Fruit fly (Drosophila melanogaster) whole organism, embryonic: ENCODE results near the gene Cisd2.

ENCODE experiments used
- Blimp-1 ChIP-seq: fragments of 200-800 bp; sonication (Bioruptor generic); optimal IDR thresholded peaks from 3 replicates; lab custom pipeline; 2018; ENCODE audit warnings: missing biosample characterization, missing genetic modification characterization, mild to moderate bottlenecking, moderate library complexity, missing genetic modification reagents
- CG10274 ChIP-seq: fragments of 200-800 bp; sonication (Bioruptor generic); optimal IDR thresholded peaks from 3 replicates; lab custom pipeline; 2017; ENCODE audit warnings: missing biosample characterization, mild to moderate bottlenecking, missing genetic modification characterization
- CG10321 ChIP-seq: fragments of 200-800 bp; sonication (Bioruptor generic); IDR thresholded peaks from 2 replicates; pipeline ENCODE4 v1.3.6; 2022; ENCODE audit warnings: missing biosample characterization, missing genetic modification characterization
- CG10366 ChIP-seq: fragments of 200-800 bp; sonication (Bioruptor generic); IDR thresholded peaks from 2 replicates; pipeline ENCODE4 v1.3.6; 2022; ENCODE audit warnings: missing biosample characterization, missing genetic modification characterization
- CG13287 ChIP-seq: fragments of 200-800 bp; sonication (Bioruptor generic); IDR thresholded peaks from 2 replicates; pipeline ENCODE4 v1.3.6; 2022; ENCODE audit warnings: missing biosample characterization, missing genetic modification characterization; ENCODE audit not compliant: partially characterized antibody
- CG14667 ChIP-seq: fragments of 200-800 bp; sonication (Bioruptor generic); IDR thresholded peaks from 2 replicates; pipeline ENCODE4 v1.3.6; 2022; ENCODE audit warnings: missing biosample characterization, missing genetic modification characterization
- CG15073 ChIP-seq: fragments of 200-800 bp; sonication (Bioruptor generic); optimal IDR thresholded peaks from 2 replicates; lab custom pipeline; 2016; ENCODE audit warnings: missing biosample characterization, missing genetic modification characterization
- CG16779 ChIP-seq: fragments of 200-800 bp; sonication (Bioruptor generic); IDR thresholded peaks from 2 replicates; pipeline ENCODE4 v1.3.6; 2022; ENCODE audit warnings: missing biosample characterization, missing genetic modification characterization
- CG16813 ChIP-seq: fragments of 200-800 bp; sonication (Bioruptor generic); IDR thresholded peaks from 3 replicates; pipeline ENCODE4 v1.3.6; 2022; ENCODE audit warnings: missing biosample characterization, missing genetic modification characterization; ENCODE audit not compliant: partially characterized antibody
- CG17186 ChIP-seq: fragments of 200-800 bp; sonication (Bioruptor generic); optimal IDR thresholded peaks from 3 replicates; lab custom pipeline; 2017; ENCODE audit warnings: missing biosample characterization, missing genetic modification reagents, missing genetic modification characterization
- CG2120 ChIP-seq: fragments of 200-800 bp; sonication (Bioruptor generic); optimal IDR thresholded peaks from 3 replicates; lab custom pipeline; 2016; ENCODE audit warnings: missing biosample characterization, missing genetic modification characterization
- CG30020 ChIP-seq: fragments of 200-800 bp; optimal IDR thresholded peaks from 2 replicates; lab custom pipeline; 2019; ENCODE audit warnings: missing biosample characterization, mild to moderate bottlenecking, missing genetic modification characterization, moderate library complexity
- CG31224 ChIP-seq: fragments of 200-800 bp; sonication (Bioruptor generic); IDR thresholded peaks from 2 replicates; pipeline ENCODE4 v1.3.6; 2022; ENCODE audit warnings: missing biosample characterization, missing genetic modification characterization
- CG31388 ChIP-seq: fragments of 200-800 bp; sonication (Bioruptor generic); optimal IDR thresholded peaks from 2 replicates; lab custom pipeline; 2016; ENCODE audit warnings: missing biosample characterization, missing genetic modification characterization
- CG32772 ChIP-seq: fragments of 200-800 bp; sonication (Bioruptor generic); IDR thresholded peaks from 2 replicates; pipeline ENCODE4 v1.3.6; 2022; ENCODE audit warnings: missing biosample characterization, missing genetic modification characterization
- CG4404 ChIP-seq: fragments of 200-800 bp; sonication (Bioruptor generic); IDR thresholded peaks from 2 replicates; pipeline ENCODE4 v1.3.6; 2022; ENCODE audit warnings: missing biosample characterization, missing genetic modification characterization
- CG4854 ChIP-seq: fragments of 200-800 bp; sonication (Bioruptor generic); optimal IDR thresholded peaks from 2 replicates; lab custom pipeline; 2016; ENCODE audit warnings: missing biosample characterization, missing genetic modification characterization, inconsistent platforms
- CG5245 ChIP-seq: fragments of 200-800 bp; sonication (Bioruptor generic); optimal IDR thresholded peaks from 3 replicates; lab custom pipeline; 2016; ENCODE audit warnings: missing biosample characterization, missing genetic modification characterization
- CG8281 ChIP-seq: fragments of 200-800 bp; sonication (Bioruptor generic); optimal IDR thresholded peaks from 2 replicates; lab custom pipeline; 2018; ENCODE audit warnings: missing biosample characterization, mild to moderate bottlenecking, missing genetic modification characterization, moderate library complexity
- CG9215 ChIP-seq: fragments of 200-800 bp; sonication (Bioruptor generic); IDR thresholded peaks from 2 replicates; pipeline ENCODE4 v1.3.6; 2022; ENCODE audit warnings: missing biosample characterization, missing genetic modification characterization
- Dip2 ChIP-seq: fragments of 200-800 bp; sonication (Bioruptor generic); IDR thresholded peaks from 2 replicates; pipeline ENCODE4 v1.3.6; 2022; ENCODE audit warnings: missing biosample characterization, missing genetic modification characterization
- GATAe ChIP-seq: fragments of 200-800 bp; sonication (Bioruptor generic); conservative IDR thresholded peaks from 2 replicates; pipeline ENCODE4 v1.3.6; 2022; ENCODE audit warnings: missing biosample characterization, missing genetic modification characterization
- Hand ChIP-seq: fragments of 200-800 bp; sonication (Bioruptor generic); optimal IDR thresholded peaks from 2 replicates; lab custom pipeline; 2017; ENCODE audit warnings: mild to moderate bottlenecking, missing biosample characterization, missing genetic modification reagents, missing genetic modification characterization
- HmgD ChIP-seq: fragments of 200-800 bp; sonication (Bioruptor generic); optimal IDR thresholded peaks from 3 replicates; lab custom pipeline; 2016; ENCODE audit warnings: missing biosample characterization, missing genetic modification characterization
- Hr39 ChIP-seq: fragments of >200 bp; optimal IDR thresholded peaks from 2 replicates; lab custom pipeline; 2017
- Rfx ChIP-seq: fragments of 200-800 bp; sonication (Bioruptor generic); IDR thresholded peaks from 2 replicates; pipeline ENCODE4 v1.3.6; 2022; ENCODE audit warnings: missing biosample characterization, missing genetic modification characterization
- Rx ChIP-seq: fragments of 200-800 bp; sonication (Bioruptor generic); IDR thresholded peaks from 2 replicates; pipeline ENCODE4 v1.3.6; 2022; ENCODE audit warnings: missing biosample characterization, missing genetic modification characterization
- Sox100B ChIP-seq: fragments of 200-800 bp; sonication (Bioruptor generic); optimal IDR thresholded peaks from 3 replicates; lab custom pipeline; 2018; ENCODE audit warnings: missing biosample characterization, mild to moderate bottlenecking, missing genetic modification characterization
- caup ChIP-seq: fragments of 200-800 bp; sonication (Bioruptor generic); optimal IDR thresholded peaks from 3 replicates; lab custom pipeline; 2017; ENCODE audit warnings: missing biosample characterization, mild to moderate bottlenecking, missing genetic modification characterization, moderate library complexity; ENCODE audit not compliant: severe bottlenecking
- cg ChIP-seq: fragments of 200-800 bp; sonication (Bioruptor generic); optimal IDR thresholded peaks from 3 replicates; lab custom pipeline; 2019; ENCODE audit warnings: missing biosample characterization, mild to moderate bottlenecking, missing genetic modification characterization, moderate library complexity
- crp ChIP-seq, 2 experiments: fragments of 200-800 bp; sonication (Bioruptor generic); optimal IDR thresholded peaks; 2 replicates in 1 of 2; 3 replicates in 1 of 2; lab custom pipeline; 2017; ENCODE audit warnings: missing biosample characterization in 2 of 2, missing genetic modification characterization in 2 of 2, mild to moderate bottlenecking in 1 of 2, moderate library complexity in 1 of 2
- emc ChIP-seq: fragments of 200-800 bp; sonication (Bioruptor generic); optimal IDR thresholded peaks from 2 replicates; lab custom pipeline; 2016; ENCODE audit warnings: missing biosample characterization, missing genetic modification characterization
- ftz-f1 ChIP-seq: fragments of 200-800 bp; sonication (Bioruptor generic); optimal IDR thresholded peaks from 2 replicates; lab custom pipeline; 2016; ENCODE audit warnings: missing biosample characterization, missing genetic modification characterization
- grn ChIP-seq: fragments of 200-800 bp; sonication (Bioruptor generic); optimal IDR thresholded peaks from 3 replicates; lab custom pipeline; 2017; ENCODE audit warnings: missing biosample characterization, missing genetic modification characterization
- gro ChIP-seq: fragments of 200-800 bp; sonication (Bioruptor generic); optimal IDR thresholded peaks from 2 replicates; lab custom pipeline; 2016; ENCODE audit warnings: missing biosample characterization, missing genetic modification characterization
- jigr1 ChIP-seq: fragments of 200-800 bp; sonication (Bioruptor generic); IDR thresholded peaks from 3 replicates; pipeline ENCODE4 v1.3.6; 2022; ENCODE audit warnings: missing biosample characterization, missing genetic modification characterization
- kni ChIP-seq: fragments of 200-800 bp; sonication (Bioruptor generic); optimal IDR thresholded peaks from 3 replicates; lab custom pipeline; 2017; ENCODE audit warnings: mild to moderate bottlenecking, missing biosample characterization, missing genetic modification reagents, missing genetic modification characterization
- knrl ChIP-seq: fragments of 200-800 bp; sonication (Bioruptor generic); IDR thresholded peaks from 3 replicates; pipeline ENCODE4 v1.3.6; 2022; ENCODE audit warnings: missing biosample characterization, missing genetic modification characterization; ENCODE audit not compliant: partially characterized antibody
- lab ChIP-seq: fragments of 200-800 bp; sonication (Bioruptor generic); optimal IDR thresholded peaks from 3 replicates; lab custom pipeline; 2017; ENCODE audit warnings: missing biosample characterization, missing genetic modification characterization, mild to moderate bottlenecking, moderate library complexity, missing genetic modification reagents
- lilli ChIP-seq: fragments of 200-800 bp; sonication (Bioruptor generic); optimal IDR thresholded peaks from 3 replicates; lab custom pipeline; 2016; ENCODE audit warnings: missing biosample characterization, missing genetic modification characterization
- pfk ChIP-seq: fragments of 200-800 bp; sonication (Bioruptor generic); optimal IDR thresholded peaks from 2 replicates; lab custom pipeline; 2018; ENCODE audit warnings: missing biosample characterization, mild to moderate bottlenecking, missing genetic modification characterization, moderate library complexity
- pzg ChIP-seq: fragments of 200-800 bp; sonication (Bioruptor generic); optimal IDR thresholded peaks from 3 replicates; lab custom pipeline; 2018; ENCODE audit warnings: missing biosample characterization, mild to moderate bottlenecking, missing genetic modification characterization, moderate library complexity
- ro ChIP-seq: fragments of 200-800 bp; sonication (Bioruptor generic); IDR thresholded peaks from 2 replicates; pipeline ENCODE4 v1.3.6; 2022; ENCODE audit warnings: missing biosample characterization, missing genetic modification characterization
- scrt ChIP-seq: fragments of 200-800 bp; sonication (Bioruptor generic); optimal IDR thresholded peaks from 2 replicates; lab custom pipeline; 2018; ENCODE audit warnings: missing biosample characterization, mild to moderate bottlenecking, missing genetic modification characterization, moderate library complexity
- sna ChIP-seq: fragments of 200-800 bp; sonication (Bioruptor generic); IDR thresholded peaks from 2 replicates; pipeline ENCODE4 v1.3.6; 2022; ENCODE audit warnings: missing biosample characterization, missing genetic modification characterization; ENCODE audit not compliant: partially characterized antibody
- tgo ChIP-seq: fragments of 200-800 bp; sonication (Bioruptor generic); IDR thresholded peaks from 3 replicates; pipeline ENCODE4 v1.3.6; 2022; ENCODE audit warnings: missing biosample characterization, missing genetic modification characterization
- usp ChIP-seq: fragments of >200 bp; optimal IDR thresholded peaks from 2 replicates; lab custom pipeline; 2017; ENCODE audit warnings: missing biosample characterization, missing genetic modification characterization
- wdn ChIP-seq: fragments of 200-800 bp; sonication (Bioruptor generic); IDR thresholded peaks from 2 replicates; pipeline ENCODE4 v1.3.6; 2022; ENCODE audit warnings: missing biosample characterization, missing genetic modification characterization

Gene Cisd2

dm6 chr3R:29204612-29205480, 18.4 kb downstream of the Cisd2 start (continued):
- TF ChIP-seq CG31388 (GFP tag; lab: Kevin White, UChicago), result peak; percentile 30
- TF ChIP-seq CG8281, result peak; percentile 58
- TF ChIP-seq usp (GFP tag; lab: Kevin White, UChicago), result no peak
- TF ChIP-seq CG9215 (GFP tag; lab: Robert Waterston, UW), result peak; percentile 9; the same call in 1 of the 2 replicates
- no peak for TF ChIP-seq ftz-f1 (GFP tag; lab: Kevin White, UChicago)
- TF ChIP-seq Rx (GFP tag; lab: Robert Waterston, UW), result peak; percentile 79
- TF ChIP-seq CG17186, result peak; percentile 47
- TF ChIP-seq CG16779 (GFP tag; lab: Robert Waterston, UW), result 0 out of 2 replicates have a peak, but pooled peaks have one; percentile 46
- no peak for TF ChIP-seq grn
- TF ChIP-seq caup (GFP tag; lab: Kevin White, UChicago), result peak; percentile 32
- TF ChIP-seq ro (GFP tag; lab: Robert Waterston, UW), result peak; percentile 59
- peak; percentile 13 for TF ChIP-seq CG10274 (GFP tag; lab: Kevin White, UChicago)
- TF ChIP-seq CG13287, result no peak
- TF ChIP-seq scrt (GFP tag; lab: Kevin White, UChicago), result peak; percentile 35
- TF ChIP-seq sna (GFP tag; lab: Robert Waterston, UW), result no peak
- TF ChIP-seq cg (GFP tag; lab: Kevin White, UChicago), result peak; percentile 54
- peak; percentile 54 for TF ChIP-seq CG14667
- TF ChIP-seq pfk (GFP tag; lab: Kevin White, UChicago), result no peak
- no peak for TF ChIP-seq pzg
- peak; percentile 76 for TF ChIP-seq CG10366 (GFP tag; lab: Robert Waterston, UW)
- TF ChIP-seq crp (GFP tag; optimal IDR thresholded peaks at IDR 0.05; lab: Kevin White, UChicago), result peak in 1 of 2 experiments; percentile 22
- peak; percentile 76 for TF ChIP-seq lab (GFP tag; lab: Kevin White, UChicago)
- TF ChIP-seq CG15073 (GFP tag; lab: Kevin White, UChicago), result peak; percentile 17
- TF ChIP-seq CG10321 (GFP tag; lab: Robert Waterston, UW), result no peak
- TF ChIP-seq lilli, result peak; percentile 55
- no peak for TF ChIP-seq knrl (GFP tag; lab: Robert Waterston, UW)
- peak; percentile 69 for TF ChIP-seq tgo (GFP tag; lab: Robert Waterston, UW)
- peak; percentile 15 for TF ChIP-seq kni (GFP tag; lab: Kevin White, UChicago)
- TF ChIP-seq CG5245, result peak; percentile 73
- TF ChIP-seq CG2120, result peak; percentile 15
- no peak for TF ChIP-seq gro (GFP tag; lab: Kevin White, UChicago)
- TF ChIP-seq wdn (GFP tag; lab: Robert Waterston, UW), result peak; percentile 44; the same call in 1 of the 2 replicates
- TF ChIP-seq CG4854 (GFP tag; lab: Kevin White, UChicago), result peak; percentile 42
- TF ChIP-seq CG16813 (GFP tag; lab: Robert Waterston, UW), result no peak
- TF ChIP-seq CG30020 (tag; lab: Kevin White, UChicago), result peak; percentile 1
- no peak for TF ChIP-seq Hand (GFP tag; lab: Kevin White, UChicago)
- 0 out of 2 replicates have a peak, but pooled peaks have one; percentile 29 for TF ChIP-seq CG31224 (GFP tag; lab: Robert Waterston, UW)
- peak; percentile 35; the same call in 1 of the 2 replicates for TF ChIP-seq CG4404 (GFP tag; lab: Robert Waterston, UW)
- TF ChIP-seq Hr39 (lab: Kevin White, UChicago), result no peak
- TF ChIP-seq Blimp-1 (GFP tag; lab: Kevin White, UChicago), result peak; percentile 84
- peak; percentile 71 for TF ChIP-seq CG32772 (GFP tag; lab: Robert Waterston, UW)
- peak; percentile 60 for TF ChIP-seq Rfx (GFP tag; lab: Robert Waterston, UW)
- TF ChIP-seq Sox100B, result peak; percentile 78
- no peak for TF ChIP-seq HmgD
- TF ChIP-seq emc (GFP tag; lab: Kevin White, UChicago), result no peak
- peak; percentile 80; the same call in 2 of the 3 replicates for TF ChIP-seq jigr1 (GFP tag; lab: Robert Waterston, UW)
- no peak for TF ChIP-seq GATAe (GFP tag; lab: Robert Waterston, UW)
- TF ChIP-seq Dip2, result no peak
